Worm (Caenorhabditis elegans) whole organism, L1 larva: ENCODE data around the gene rpi-2.

ENCODE experiments used
- aha-1 ChIP-seq: fragments of 150-350 bp; optimal IDR thresholded peaks from 2 replicates; lab custom pipeline; 2014; ENCODE audit warnings: missing biosample characterization, missing genetic modification characterization
- aly-2 ChIP-seq: fragments of 150-350 bp; optimal IDR thresholded peaks from 2 replicates; lab custom pipeline; 2014; ENCODE audit warnings: missing biosample characterization, missing genetic modification characterization
- blmp-1 ChIP-seq: fragments of 150-350 bp; optimal IDR thresholded peaks from 2 replicates; lab custom pipeline; 2014; ENCODE audit warnings: missing biosample characterization, missing genetic modification characterization
- ceh-8 ChIP-seq: fragments of 200-800 bp; sonication (Bioruptor generic); optimal IDR thresholded peaks from 2 replicates; lab custom pipeline; 2018; ENCODE audit warnings: mild to moderate bottlenecking, missing genetic modification characterization, moderate library complexity, missing compliant biosample characterization
- ceh-90 ChIP-seq: sonication (generic microtip); optimal IDR thresholded peaks from 2 replicates; lab custom pipeline; 2016; ENCODE audit warnings: missing genetic modification characterization, missing compliant biosample characterization
- ces-1 ChIP-seq: fragments of 150-350 bp; optimal IDR thresholded peaks from 2 replicates; lab custom pipeline; 2014; ENCODE audit warnings: missing biosample characterization, missing genetic modification reagents, missing genetic modification characterization
- dsc-1 ChIP-seq: sonication (generic microtip); optimal IDR thresholded peaks from 2 replicates; lab custom pipeline; 2016; ENCODE audit warnings: mild to moderate bottlenecking, missing genetic modification characterization, missing compliant biosample characterization
- efl-1 ChIP-seq, 4 experiments: fragments of 150-350 bp; optimal IDR thresholded peaks in 3 of 4; peaks in 1 of 4; 1 replicate in 1 of 4; 2 replicates in 3 of 4; lab custom pipeline; 2014; ENCODE audit warnings: missing biosample characterization in 2 of 4, missing genetic modification characterization in 2 of 4, missing genetic modification reagents in 2 of 4
- efl-3 ChIP-seq: fragments of 200-800 bp; sonication (Bioruptor generic); optimal IDR thresholded peaks from 2 replicates; lab custom pipeline; 2018; ENCODE audit warnings: mild to moderate bottlenecking, missing genetic modification characterization, missing compliant biosample characterization
- egl-13 ChIP-seq: sonication (generic microtip); optimal IDR thresholded peaks from 2 replicates; lab custom pipeline; 2016; ENCODE audit warnings: missing genotype, missing genetic modification reagents, missing genetic modification characterization, missing compliant biosample characterization
- egl-27 ChIP-seq, 2 experiments: fragments of 150-350 bp in 1 of 2; sonication (generic microtip); optimal IDR thresholded peaks; 3 replicates each; lab custom pipeline; 2017 to 2018; ENCODE audit warnings: missing biosample characterization in 2 of 2, missing genetic modification characterization in 2 of 2, missing genetic modification reagents in 2 of 2
- elt-3 ChIP-seq, 6 experiments: fragments of 150-350 bp in 1 of 6; sonication (generic microtip); optimal IDR thresholded peaks; 2 replicates each; lab custom pipeline; 2017 to 2018; ENCODE audit warnings: missing biosample characterization in 6 of 6, missing genetic modification characterization in 6 of 6, inconsistent platforms in 1 of 6
- grh-1 ChIP-seq: fragments of 200-800 bp; sonication (Bioruptor generic); IDR thresholded peaks from 2 replicates; pipeline ENCODE4 v1.3.6; 2022; ENCODE audit warnings: missing genetic modification reagents, missing genetic modification characterization, missing compliant biosample characterization
- hpl-2 ChIP-seq: fragments of 150-350 bp; optimal IDR thresholded peaks from 2 replicates; lab custom pipeline; 2014; ENCODE audit warnings: missing biosample characterization, missing genetic modification reagents, missing genetic modification characterization
- isw-1 ChIP-seq: fragments of 200-800 bp; sonication (Bioruptor generic); IDR thresholded peaks from 2 replicates; pipeline ENCODE4 v1.3.6; 2022; ENCODE audit warnings: missing genetic modification characterization, missing compliant biosample characterization
- jun-1 ChIP-seq: fragments of 150-350 bp; optimal IDR thresholded peaks from 2 replicates; lab custom pipeline; 2014; ENCODE audit warnings: missing biosample characterization, missing genetic modification reagents, missing genetic modification characterization
- lin-14 ChIP-seq: fragments of 200-800 bp; sonication (Bioruptor generic); optimal IDR thresholded peaks from 2 replicates; lab custom pipeline; 2018; ENCODE audit warnings: mild to moderate bottlenecking, missing genetic modification characterization, moderate library complexity, missing compliant biosample characterization
- lin-39 ChIP-seq: fragments of 150-350 bp; optimal IDR thresholded peaks from 2 replicates; lab custom pipeline; 2014; ENCODE audit warnings: missing biosample characterization, missing genetic modification reagents, missing genetic modification characterization
- lsy-2 ChIP-seq, 2 experiments: fragments of 150-350 bp; optimal IDR thresholded peaks; 2 replicates each; lab custom pipeline; 2014; ENCODE audit warnings: missing biosample characterization in 2 of 2, missing genetic modification characterization in 2 of 2
- mab-9 ChIP-seq: fragments of 200-800 bp; sonication (Bioruptor generic); IDR thresholded peaks from 2 replicates; pipeline ENCODE4 v1.3.6; 2022; ENCODE audit warnings: missing genetic modification reagents, missing genetic modification characterization, missing compliant biosample characterization
- mep-1 ChIP-seq: fragments of 150-350 bp; optimal IDR thresholded peaks from 2 replicates; lab custom pipeline; 2014; ENCODE audit warnings: missing biosample characterization, missing genetic modification characterization
- nhr-20 ChIP-seq: sonication (generic microtip); optimal IDR thresholded peaks from 2 replicates; lab custom pipeline; 2016; ENCODE audit warnings: mild to moderate bottlenecking, missing genetic modification characterization, missing compliant biosample characterization
- nhr-47 ChIP-seq: sonication (generic microtip); optimal IDR thresholded peaks from 2 replicates; lab custom pipeline; 2016; ENCODE audit warnings: mild to moderate bottlenecking, missing genetic modification characterization, moderate library complexity, missing compliant biosample characterization
- nhr-71 ChIP-seq: sonication (generic microtip); optimal IDR thresholded peaks from 2 replicates; lab custom pipeline; 2016; ENCODE audit warnings: mild to moderate bottlenecking, missing genetic modification characterization, moderate library complexity, missing compliant biosample characterization
- nhr-76 ChIP-seq: sonication (generic microtip); optimal IDR thresholded peaks from 2 replicates; lab custom pipeline; 2017; ENCODE audit warnings: missing biosample characterization, missing genetic modification characterization
- nhr-77 ChIP-seq: fragments of 150-350 bp; optimal IDR thresholded peaks from 2 replicates; lab custom pipeline; 2014; ENCODE audit warnings: missing biosample characterization, missing genetic modification characterization
- nhr-84 ChIP-seq: sonication (generic microtip); optimal IDR thresholded peaks from 2 replicates; lab custom pipeline; 2017; ENCODE audit warnings: missing biosample characterization, missing genetic modification characterization
- nhr-85 ChIP-seq: sonication (generic microtip); peaks from one replicate; lab custom pipeline; 2016; ENCODE audit warnings: missing genetic modification characterization, inconsistent platforms, missing compliant biosample characterization
- pag-3 ChIP-seq: sonication (generic microtip); optimal IDR thresholded peaks from 2 replicates; lab custom pipeline; 2017; ENCODE audit warnings: missing genetic modification characterization, mild to moderate bottlenecking, missing compliant biosample characterization, antibody characterized with exemption, borderline replicate concordance; ENCODE audit not compliant: insufficient read depth
- rnt-1 ChIP-seq: sonication (generic microtip); optimal IDR thresholded peaks from 2 replicates; lab custom pipeline; 2016; ENCODE audit warnings: mild to moderate bottlenecking, missing genetic modification characterization, moderate library complexity, missing compliant biosample characterization
- snpc-4 ChIP-seq: fragments of 150-350 bp; optimal IDR thresholded peaks from 2 replicates; lab custom pipeline; 2014; ENCODE audit warnings: missing biosample characterization, missing genetic modification characterization
- snu-23 ChIP-seq: sonication (generic microtip); optimal IDR thresholded peaks from 2 replicates; lab custom pipeline; 2016; ENCODE audit warnings: missing genetic modification characterization, missing compliant biosample characterization
- sup-37 ChIP-seq: fragments of 200-800 bp; sonication (Bioruptor generic); optimal IDR thresholded peaks from 2 replicates; lab custom pipeline; 2018; ENCODE audit warnings: mild to moderate bottlenecking, missing genetic modification characterization, missing compliant biosample characterization
- unc-30 ChIP-seq: sonication (generic microtip); optimal IDR thresholded peaks from 2 replicates; lab custom pipeline; 2017; ENCODE audit warnings: missing biosample characterization, missing genetic modification characterization
- xbp-1 ChIP-seq: sonication (generic microtip); optimal IDR thresholded peaks from 2 replicates; lab custom pipeline; 2016; ENCODE audit warnings: missing genetic modification characterization, missing compliant biosample characterization

rpi-2 gene

ce11 chrIV:1713618-1714017 is 2.6 kb downstream of the rpi-2 start:
- no peak for TF ChIP-seq aha-1 (tag; lab: Kevin White, UChicago)
- TF ChIP-seq grh-1 (GFP tag; lab: Robert Waterston, UW), result no peak
- no peak for TF ChIP-seq snpc-4 (tag; lab: Kevin White, UChicago)
- no peak for TF ChIP-seq efl-3
- TF ChIP-seq hpl-2 (GFP tag; lab: Kevin White, UChicago), result no peak
- TF ChIP-seq rnt-1 (tag; lab: Kevin White, UChicago), result no peak
- no peak for TF ChIP-seq lin-39 (tag; lab: Kevin White, UChicago)

- TF ChIP-seq dsc-1 (tag; lab: Kevin White, UChicago) (no peak), snu-23 (peak; percentile 6), efl-1 (optimal IDR thresholded peaks at IDR 0.05; lab: Kevin White, UChicago) (no peak), efl-1 (GFP tag; optimal IDR thresholded peaks at IDR 0.05 in 1 of 2; lab: Kevin White, UChicago) (peak in 1 of 2 experiments; percentile 51), lin-14 (peak; percentile 34), blmp-1 (tag; lab: Kevin White, UChicago) (peak; percentile 20), lsy-2 (tag; optimal IDR thresholded peaks at IDR 0.05; lab: Kevin White, UChicago) (peak in 1 of 2 experiments; percentile 17), nhr-84 (tag; lab: Kevin White, UChicago) (no peak)
- TF ChIP-seq, all 84 proteins: peak for 5
Observed at ce11 chrIV:1715705-1716104, 4.6 kb downstream of the rpi-2 start.

- TF ChIP-seq grh-1 (GFP tag; lab: Robert Waterston, UW) (peak; percentile 6; the same call in 1 of the 2 replicates), egl-13 (tag; lab: Kevin White, UChicago) (no peak), lin-14 (peak; percentile 31), xbp-1 (tag; lab: Kevin White, UChicago) (peak; percentile 5), blmp-1 (tag; lab: Kevin White, UChicago) (peak; percentile 17), isw-1 (no peak), snu-23 (no peak), nhr-85 (tag; lab: Kevin White, UChicago) (peak; percentile 65), elt-3 (tag; optimal IDR thresholded peaks at IDR 0.05; lab: Kevin White, UChicago) (peak in 3 of 6 experiments; percentile 3 to 68 (median 23)), ces-1 (GFP tag; lab: Kevin White, UChicago) (no peak)
Observed at ce11 chrIV:1720474-1720873, 9.4 kb downstream of the rpi-2 start, which contains the start of gene epic-2. Gene epic-2 (plus strand): TSS chrIV:1720790.

DNA sequence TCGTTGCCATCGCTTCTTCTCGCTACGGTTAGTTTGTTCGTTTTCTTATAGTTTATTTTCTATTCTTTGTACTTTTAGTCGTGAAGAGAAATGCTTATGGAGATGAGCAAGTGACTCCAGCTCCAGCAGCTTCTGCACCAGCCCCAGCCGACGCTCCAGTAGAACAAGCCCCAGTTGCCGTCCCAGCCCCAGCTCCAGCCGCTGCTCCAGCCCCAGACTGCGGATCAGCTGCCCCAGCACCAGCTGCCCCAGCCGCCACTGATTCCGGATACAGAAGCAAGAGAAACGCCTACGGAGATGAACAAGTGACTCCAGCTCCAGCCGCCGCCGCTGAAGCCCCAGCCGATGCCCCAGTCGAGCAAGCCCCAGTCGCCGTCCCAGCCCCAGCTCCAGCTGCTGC is 9.8 kb downstream of the rpi-2 start:
- TF ChIP-seq mab-9 (GFP tag; lab: Robert Waterston, UW), result 0 out of 2 replicates have a peak, but pooled peaks have one; percentile 19
- TF ChIP-seq, all 84 proteins: peak for 1; not testable (repeated sequence) for 83

- TF ChIP-seq mep-1 (tag; lab: Kevin White, UChicago) (no peak), efl-1 (optimal IDR thresholded peaks at IDR 0.05; lab: Kevin White, UChicago) (no peak), efl-1 (GFP tag; optimal IDR thresholded peaks at IDR 0.05 in 1 of 2; lab: Kevin White, UChicago) (peak in 1 of 2 experiments; percentile 15), ceh-90 (no peak), jun-1 (no peak), pag-3 (no peak), nhr-84 (tag; lab: Kevin White, UChicago) (no peak), nhr-76 (tag; lab: Kevin White, UChicago) (no peak)
Observed at ce11 chrIV:1721610-1722009, 10.5 kb downstream of the rpi-2 start.

- peak; percentile 49 for TF ChIP-seq ceh-8 (GFP tag; lab: Kevin White, UChicago)
Observed at ce11 chrIV:1722463-1722862, 11.4 kb downstream of the rpi-2 start.

- TF ChIP-seq aly-2 (tag; lab: Kevin White, UChicago), result peak; percentile 95
- peak in 1 of 6 experiments; percentile 18 for TF ChIP-seq elt-3 (tag; optimal IDR thresholded peaks at IDR 0.05; lab: Kevin White, UChicago)
- no peak for TF ChIP-seq efl-1 (optimal IDR thresholded peaks at IDR 0.05; lab: Kevin White, UChicago)
- peak in 1 of 2 experiments; percentile 72 for TF ChIP-seq efl-1 (GFP tag; optimal IDR thresholded peaks at IDR 0.05 in 1 of 2; lab: Kevin White, UChicago)
- no peak for TF ChIP-seq egl-27 (tag; optimal IDR thresholded peaks at IDR 0.05; lab: Kevin White, UChicago)
- TF ChIP-seq nhr-47 (tag; lab: Kevin White, UChicago), result peak; percentile 11
- TF ChIP-seq nhr-20, result peak; percentile 12
- no peak for TF ChIP-seq hpl-2 (GFP tag; lab: Kevin White, UChicago)
- no peak for TF ChIP-seq unc-30 (tag; lab: Kevin White, UChicago)
- TF ChIP-seq nhr-71, result peak; percentile 25
- TF ChIP-seq nhr-77 (tag; lab: Kevin White, UChicago), result no peak
- no peak for TF ChIP-seq sup-37
- 0 out of 2 replicates have a peak, but pooled peaks have one; percentile 31 for TF ChIP-seq grh-1 (GFP tag; lab: Robert Waterston, UW)
Observed at ce11 chrIV:1722953-1723352, 11.9 kb downstream of the rpi-2 start.
